Worm (Caenorhabditis elegans): ENCODE data around the gene srw-21.

DNA sequence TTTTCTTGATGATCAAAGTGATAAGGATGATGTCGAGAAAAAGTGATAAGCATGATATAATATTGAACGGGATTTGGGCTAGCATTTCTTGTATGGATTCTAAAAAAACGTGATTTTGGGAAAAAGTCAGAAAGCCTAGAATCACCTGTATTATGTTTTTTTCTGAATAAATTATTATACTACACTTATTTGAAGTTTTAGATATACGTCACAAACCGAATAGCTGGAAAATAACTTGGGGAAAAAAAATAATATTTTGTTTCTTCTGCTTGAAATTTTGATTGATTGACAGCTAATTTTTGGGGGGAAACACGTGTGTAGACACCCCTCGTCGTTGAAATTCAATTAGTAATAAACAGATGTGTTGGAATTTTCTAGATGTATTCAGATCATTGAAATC, 4.7 kb downstream of the srw-21 start, which contains the start of gene str-264:
- no peak for TF ChIP-seq elt-3 (tag; optimal IDR thresholded peaks at IDR 0.05)
- TF ChIP-seq ztf-1 (GFP tag; conservative IDR thresholded peaks at IDR 0.05) = no peak
- TF ChIP-seq elt-1 (tag; optimal IDR thresholded peaks at IDR 0.05) = no peak
- TF ChIP-seq snpc-4 (tag; optimal IDR thresholded peaks at IDR 0.05) = no peak
- TF ChIP-seq ama-1 (optimal IDR thresholded peaks at IDR 0.05) = no peak
- no peak for TF ChIP-seq nhr-237 (tag; optimal IDR thresholded peaks at IDR 0.05)
- TF ChIP-seq lin-39 (tag; optimal IDR thresholded peaks at IDR 0.05) = no peak
- TF ChIP-seq unc-39 (tag; optimal IDR thresholded peaks at IDR 0.05) = no peak
- no peak for TF ChIP-seq fos-1 (tag; optimal IDR thresholded peaks at IDR 0.05)
- TF ChIP-seq F13H6.1 (tag; optimal IDR thresholded peaks at IDR 0.05) = no peak
- no peak for TF ChIP-seq nhr-11 (tag; optimal IDR thresholded peaks at IDR 0.05)
